Fruit fly (Drosophila melanogaster) whole organism, embryonic: ENCODE data around the gene swa.

Experiments used
- Abd-B ChIP-seq: fragments of 200-800 bp; sonication (Bioruptor generic); optimal IDR thresholded peaks from 2 replicates; lab custom pipeline; 2018; ENCODE audit warnings: missing biosample characterization, mild to moderate bottlenecking, missing genetic modification characterization, moderate library complexity
- B-H2 ChIP-seq: fragments of 200-800 bp; sonication (Bioruptor generic); optimal IDR thresholded peaks from 2 replicates; lab custom pipeline; 2018; ENCODE audit warnings: missing biosample characterization, mild to moderate bottlenecking, missing genetic modification characterization
- CG11456 ChIP-seq: fragments of 200-800 bp; sonication (Bioruptor generic); IDR thresholded peaks from 3 replicates; pipeline ENCODE4 v1.3.6; 2022; ENCODE audit warnings: missing biosample characterization, missing genetic modification characterization
- CG11504 ChIP-seq: fragments of 200-800 bp; sonication (Bioruptor generic); optimal IDR thresholded peaks from 3 replicates; lab custom pipeline; 2019; ENCODE audit warnings: missing biosample characterization, mild to moderate bottlenecking, missing genetic modification characterization, moderate library complexity
- CG11560 ChIP-seq: fragments of 200-800 bp; sonication (Bioruptor generic); IDR thresholded peaks from 3 replicates; pipeline ENCODE4 v1.3.6; 2022; ENCODE audit warnings: missing biosample characterization, missing genetic modification characterization
- CG12659 ChIP-seq: fragments of 200-800 bp; sonication (Bioruptor generic); optimal IDR thresholded peaks from 3 replicates; lab custom pipeline; 2017; ENCODE audit warnings: mild to moderate bottlenecking, missing biosample characterization, missing genetic modification reagents, missing genetic modification characterization
- CG13296 ChIP-seq: fragments of 200-800 bp; sonication (Bioruptor generic); optimal IDR thresholded peaks from 3 replicates; lab custom pipeline; 2018; ENCODE audit warnings: missing biosample characterization, mild to moderate bottlenecking, missing genetic modification characterization
- CG15514 ChIP-seq: fragments of 200-800 bp; sonication (Bioruptor generic); optimal IDR thresholded peaks from 3 replicates; lab custom pipeline; 2017; ENCODE audit warnings: missing biosample characterization, missing genetic modification characterization, mild to moderate bottlenecking, moderate library complexity, missing genetic modification reagents
- CG1602 ChIP-seq: fragments of 200-800 bp; sonication (Bioruptor generic); optimal IDR thresholded peaks from 3 replicates; lab custom pipeline; 2016; ENCODE audit warnings: missing biosample characterization, missing genetic modification characterization
- CG16813 ChIP-seq: fragments of 200-800 bp; sonication (Bioruptor generic); IDR thresholded peaks from 3 replicates; pipeline ENCODE4 v1.3.6; 2022; ENCODE audit warnings: missing biosample characterization, missing genetic modification characterization; ENCODE audit not compliant: partially characterized antibody
- CG17802 ChIP-seq: fragments of 200-800 bp; sonication (Bioruptor generic); optimal IDR thresholded peaks from 2 replicates; lab custom pipeline; 2018; ENCODE audit warnings: missing biosample characterization, mild to moderate bottlenecking, missing genetic modification characterization, moderate library complexity
- CG18599 ChIP-seq: fragments of 200-800 bp; sonication (Bioruptor generic); optimal IDR thresholded peaks from 3 replicates; lab custom pipeline; 2017; ENCODE audit warnings: missing biosample characterization, missing genetic modification characterization, mild to moderate bottlenecking, moderate library complexity, missing genetic modification reagents
- CG2712 ChIP-seq: fragments of 200-800 bp; optimal IDR thresholded peaks from 3 replicates; lab custom pipeline; 2019; ENCODE audit warnings: missing biosample characterization, mild to moderate bottlenecking, missing genetic modification characterization, moderate library complexity
- CG31441 ChIP-seq: fragments of 200-800 bp; sonication (Bioruptor generic); IDR thresholded peaks from 2 replicates; pipeline ENCODE4 v1.3.6; 2022; ENCODE audit warnings: missing biosample characterization, missing genetic modification characterization
- CG33213 ChIP-seq: fragments of 200-800 bp; sonication (Bioruptor generic); optimal IDR thresholded peaks from 3 replicates; lab custom pipeline; 2016; ENCODE audit warnings: missing biosample characterization, missing genetic modification characterization
- CG3726 ChIP-seq: fragments of 200-800 bp; sonication (Bioruptor generic); IDR thresholded peaks from 3 replicates; pipeline ENCODE4, ENCODE4 v1.3.6; 2022; ENCODE audit warnings: missing biosample characterization, missing genetic modification characterization
- CG3995 ChIP-seq: fragments of 200-800 bp; sonication (Bioruptor generic); optimal IDR thresholded peaks from 3 replicates; lab custom pipeline; 2016; ENCODE audit warnings: missing biosample characterization, missing genetic modification characterization
- CG4617 ChIP-seq: fragments of 200-800 bp; sonication (Bioruptor generic); optimal IDR thresholded peaks from 3 replicates; lab custom pipeline; 2016; ENCODE audit warnings: missing biosample characterization, missing genetic modification characterization, borderline replicate concordance
- CG4730 ChIP-seq: fragments of 200-800 bp; sonication (Bioruptor generic); IDR thresholded peaks from 2 replicates; pipeline ENCODE4 v1.3.6; 2022; ENCODE audit warnings: missing biosample characterization, missing genetic modification characterization
- CG8924 ChIP-seq: fragments of 200-800 bp; optimal IDR thresholded peaks from 3 replicates; lab custom pipeline; 2019; ENCODE audit warnings: missing biosample characterization, mild to moderate bottlenecking, missing genetic modification characterization, moderate library complexity
- Camta ChIP-seq: fragments of 200-800 bp; sonication (Bioruptor generic); optimal IDR thresholded peaks from 2 replicates; lab custom pipeline; 2016; ENCODE audit warnings: missing biosample characterization, missing genetic modification characterization
- CkIIα-i1 ChIP-seq: fragments of 200-800 bp; sonication (Bioruptor generic); IDR thresholded peaks from 2 replicates; pipeline ENCODE4 v1.3.6; 2022; ENCODE audit warnings: missing biosample characterization, missing genetic modification characterization
- Dp ChIP-seq: fragments of 200-800 bp; sonication (Bioruptor generic); optimal IDR thresholded peaks from 2 replicates; lab custom pipeline; 2018; ENCODE audit warnings: missing biosample characterization, mild to moderate bottlenecking, missing genetic modification characterization, moderate library complexity
- HLH4C ChIP-seq: fragments of 200-800 bp; sonication (Bioruptor generic); IDR thresholded peaks from 3 replicates; pipeline ENCODE4 v1.3.6; 2022; ENCODE audit warnings: missing biosample characterization, missing genetic modification characterization; ENCODE audit not compliant: partially characterized antibody
- Hmr ChIP-seq: fragments of 200-800 bp; sonication (Bioruptor generic); optimal IDR thresholded peaks from 3 replicates; lab custom pipeline; 2017; ENCODE audit warnings: mild to moderate bottlenecking, missing biosample characterization, missing genetic modification reagents, missing genetic modification characterization
- Lhr ChIP-seq: fragments of 200-800 bp; sonication (Bioruptor generic); optimal IDR thresholded peaks from 3 replicates; lab custom pipeline; 2017; ENCODE audit warnings: mild to moderate bottlenecking, missing biosample characterization, missing genetic modification reagents, missing genetic modification characterization
- MTF-1 ChIP-seq: fragments of 200-800 bp; sonication (Bioruptor generic); optimal IDR thresholded peaks from 2 replicates; lab custom pipeline; 2018; ENCODE audit warnings: missing biosample characterization, mild to moderate bottlenecking, missing genetic modification characterization, borderline replicate concordance
- Med ChIP-seq: fragments of 200-800 bp; sonication (Bioruptor generic); peaks from one replicate; lab custom pipeline; 2016; ENCODE audit warnings: missing biosample characterization, missing genetic modification characterization, mild to moderate bottlenecking, inconsistent platforms, moderate library complexity
- Mrtf ChIP-seq: fragments of 200-800 bp; sonication (Bioruptor generic); IDR thresholded peaks from 3 replicates; pipeline ENCODE4 v1.3.6; 2022; ENCODE audit warnings: missing biosample characterization, missing genetic modification characterization
- Myb ChIP-seq: fragments of 200-800 bp; sonication (Bioruptor generic); optimal IDR thresholded peaks from 2 replicates; lab custom pipeline; 2016; ENCODE audit warnings: missing biosample characterization, missing genetic modification characterization
- Opbp ChIP-seq: fragments of 200-800 bp; sonication (Bioruptor generic); IDR thresholded peaks from 3 replicates; pipeline ENCODE4 v1.3.6; 2022; ENCODE audit warnings: missing biosample characterization, missing genetic modification characterization; ENCODE audit not compliant: partially characterized antibody
- Sin3A ChIP-seq: fragments of >200 bp; optimal IDR thresholded peaks from 2 replicates; lab custom pipeline; 2018
- ap ChIP-seq: fragments of 200-800 bp; sonication (Bioruptor generic); IDR thresholded peaks from 2 replicates; pipeline ENCODE4 v1.3.6; 2022; ENCODE audit warnings: missing biosample characterization, missing genetic modification characterization
- bbx ChIP-seq: fragments of 200-800 bp; sonication (Bioruptor generic); IDR thresholded peaks from 2 replicates; pipeline ENCODE4 v1.3.6; 2022; ENCODE audit warnings: missing biosample characterization, missing genetic modification characterization; ENCODE audit not compliant: partially characterized antibody
- bsh ChIP-seq, 2 experiments: fragments of 200-800 bp; sonication (Bioruptor generic); optimal IDR thresholded peaks; 2 replicates each; lab custom pipeline; 2017 to 2018; ENCODE audit warnings: mild to moderate bottlenecking in 2 of 2, missing biosample characterization in 2 of 2, missing genetic modification characterization in 2 of 2, moderate library complexity in 1 of 2
- cad ChIP-seq: fragments of >200 bp; optimal IDR thresholded peaks from 2 replicates; lab custom pipeline; 2017; ENCODE audit warnings: missing biosample characterization, missing genetic modification characterization
- crol ChIP-seq: fragments of 200-800 bp; sonication (Bioruptor generic); IDR thresholded peaks from 2 replicates; pipeline ENCODE4 v1.3.6; 2022; ENCODE audit warnings: missing biosample characterization, missing genetic modification characterization
- crp ChIP-seq, 2 experiments: fragments of 200-800 bp; sonication (Bioruptor generic); optimal IDR thresholded peaks; 2 replicates in 1 of 2; 3 replicates in 1 of 2; lab custom pipeline; 2017; ENCODE audit warnings: missing biosample characterization in 2 of 2, missing genetic modification characterization in 2 of 2, mild to moderate bottlenecking in 1 of 2, moderate library complexity in 1 of 2
- emc ChIP-seq: fragments of 200-800 bp; sonication (Bioruptor generic); optimal IDR thresholded peaks from 2 replicates; lab custom pipeline; 2016; ENCODE audit warnings: missing biosample characterization, missing genetic modification characterization
- exex ChIP-seq: fragments of 200-800 bp; sonication (Bioruptor generic); optimal IDR thresholded peaks from 4 replicates; lab custom pipeline; 2018; ENCODE audit warnings: missing biosample characterization, mild to moderate bottlenecking, missing genetic modification characterization, moderate library complexity
- mld ChIP-seq: fragments of 200-800 bp; sonication (Bioruptor generic); IDR thresholded peaks from 3 replicates; pipeline ENCODE4 v1.3.6; 2022; ENCODE audit warnings: missing biosample characterization, missing genetic modification characterization; ENCODE audit not compliant: partially characterized antibody
- pan ChIP-seq, 4 experiments: fragments of >200 bp in 3 of 4; fragments of 200-800 bp in 1 of 4; sonication (Bioruptor generic) in 1 of 4; optimal IDR thresholded peaks in 3 of 4; IDR thresholded peaks in 1 of 4; 2 replicates each; pipeline versions ENCODE4 v1.3.6 to Lab custom; 2017 to 2022; ENCODE audit warnings: missing biosample characterization in 2 of 4, missing genetic modification characterization in 2 of 4, mixed read lengths in 1 of 4
- phol ChIP-seq: fragments of 200-800 bp; sonication (Bioruptor generic); optimal IDR thresholded peaks from 3 replicates; lab custom pipeline; 2018; ENCODE audit warnings: missing biosample characterization, mild to moderate bottlenecking, missing genetic modification characterization, moderate library complexity
- sd ChIP-seq: fragments of 200-800 bp; sonication (Bioruptor generic); optimal IDR thresholded peaks from 3 replicates; lab custom pipeline; 2018; ENCODE audit warnings: missing biosample characterization, mild to moderate bottlenecking, missing genetic modification characterization, moderate library complexity
- slou ChIP-seq: fragments of 200-800 bp; sonication (Bioruptor generic); optimal IDR thresholded peaks from 3 replicates; lab custom pipeline; 2016; ENCODE audit warnings: missing biosample characterization, missing genetic modification characterization
- stwl ChIP-seq: fragments of 200-800 bp; sonication (Bioruptor generic); optimal IDR thresholded peaks from 3 replicates; lab custom pipeline; 2018; ENCODE audit warnings: missing biosample characterization, mild to moderate bottlenecking, missing genetic modification characterization, moderate library complexity
- unpg ChIP-seq: fragments of 200-800 bp; sonication (Bioruptor generic); optimal IDR thresholded peaks from 3 replicates; lab custom pipeline; 2018; ENCODE audit warnings: missing biosample characterization, mild to moderate bottlenecking, missing genetic modification characterization, moderate library complexity

Gene swa

DNA sequence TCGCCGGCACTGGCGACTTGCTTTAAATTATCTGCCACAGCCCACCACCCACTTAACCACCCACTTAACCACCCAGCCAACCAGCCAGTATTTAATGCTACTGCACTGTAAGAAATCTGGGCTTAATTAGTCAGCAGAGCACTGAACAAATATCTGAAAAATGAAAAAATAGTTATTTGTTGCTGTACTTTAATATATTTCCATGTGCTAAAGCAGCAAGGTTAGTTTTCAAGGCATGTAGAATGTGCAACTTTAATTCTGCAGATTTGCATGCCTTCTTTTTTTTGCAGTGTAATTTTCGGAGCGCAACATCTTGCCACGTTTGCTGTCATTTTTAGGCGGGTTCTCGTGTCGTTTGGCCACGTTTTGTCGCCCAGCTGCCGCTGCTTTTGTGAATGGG, 10.1 kb upstream of the swa start (continued):
- TF ChIP-seq pan (optimal IDR thresholded peaks at IDR 0.05; lab: Kevin White, UChicago) (no peak), pan (GFP tag; optimal IDR thresholded peaks at IDR 0.05 in 1 of 2, IDR thresholded peaks at IDR 0.05 in 1 of 2) (no peak), CG4730 (0 out of 2 replicates have a peak, but pooled peaks have one; percentile 29), bsh (GFP tag; optimal IDR thresholded peaks at IDR 0.05; lab: Kevin White, UChicago) (peak in 1 of 2 experiments; percentile 40), MTF-1 (GFP tag; lab: Kevin White, UChicago) (no peak), cad (GFP tag; lab: Kevin White, UChicago) (no peak), unpg (peak; percentile 52), CG3726 (GFP tag; lab: Robert Waterston, UW) (no peak)
- TF ChIP-seq, all 482 proteins: peak for 173

DNA sequence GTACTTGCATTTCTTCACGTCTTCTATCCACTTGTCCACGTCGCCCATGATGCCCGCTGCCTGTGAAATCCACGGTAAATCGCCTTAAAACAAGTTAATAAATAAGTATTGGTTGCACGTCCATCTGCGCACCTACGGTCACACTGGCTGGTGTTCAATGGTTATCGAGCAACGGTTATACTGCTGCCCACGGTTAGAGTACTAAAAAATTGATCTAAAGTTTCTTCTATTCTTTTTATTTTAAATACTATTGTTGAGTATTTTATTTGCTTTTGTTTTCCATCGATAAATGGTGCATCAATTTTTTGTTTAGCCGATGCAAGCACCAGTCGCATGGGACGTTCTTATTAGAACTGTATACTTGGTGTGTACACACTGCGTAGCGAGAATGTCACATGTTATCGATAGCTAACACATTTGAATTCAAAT, 7.3 kb upstream of the swa start, which contains the start of gene PpV:
PpV (minus strand) TSS at position 147 of the 429 bp plus-strand sequence.
- TF ChIP-seq CG33213 (GFP tag; lab: Kevin White, UChicago), result peak; percentile 39
- peak; percentile 31; the same call in 1 of the 2 replicates for TF ChIP-seq CG31441 (GFP tag; lab: Robert Waterston, UW)
- peak; percentile 81 for TF ChIP-seq CG4617 (GFP tag; lab: Kevin White, UChicago)
- TF ChIP-seq Mrtf, result no peak
- TF ChIP-seq slou (GFP tag; lab: Kevin White, UChicago), result peak; percentile 6
- no peak for TF ChIP-seq CG11456 (GFP tag; lab: Robert Waterston, UW)
- TF ChIP-seq crol (GFP tag; lab: Robert Waterston, UW), result no peak
- no peak for TF ChIP-seq CG17802 (tag; lab: Kevin White, UChicago)
- peak; percentile 86 for TF ChIP-seq exex (tag; lab: Kevin White, UChicago)
- peak; percentile 7; the same call in 1 of the 2 replicates for TF ChIP-seq bbx (GFP tag; lab: Robert Waterston, UW)
- no peak for TF ChIP-seq ap
- no peak for TF ChIP-seq CG13296
- TF ChIP-seq CG2712 (tag; lab: Kevin White, UChicago), result peak; percentile 26
- TF ChIP-seq Myb, result peak; percentile 84
- peak; percentile 72 for TF ChIP-seq Opbp
- peak; percentile 51 for TF ChIP-seq CG16813 (GFP tag; lab: Robert Waterston, UW)
- peak; percentile 54 for TF ChIP-seq CG15514 (GFP tag; lab: Kevin White, UChicago)
- peak; percentile 73 for TF ChIP-seq sd
- TF ChIP-seq Dp (GFP tag; lab: Kevin White, UChicago), result peak; percentile 97
- peak; percentile 24 for TF ChIP-seq Med
- no peak for TF ChIP-seq Camta (GFP tag; lab: Kevin White, UChicago)
- TF ChIP-seq stwl (tag; lab: Kevin White, UChicago), result peak; percentile 90
- no peak for TF ChIP-seq emc
- no peak for TF ChIP-seq mld (GFP tag; lab: Robert Waterston, UW)
- TF ChIP-seq B-H2 (GFP tag; lab: Kevin White, UChicago), result peak; percentile 18
- peak; percentile 32 for TF ChIP-seq CG11504
- TF ChIP-seq Abd-B (GFP tag; lab: Kevin White, UChicago), result peak; percentile 81
- TF ChIP-seq CG8924, result peak; percentile 59
- peak; percentile 70 for TF ChIP-seq Sin3A (lab: Kevin White, UChicago)
- TF ChIP-seq CG1602 (GFP tag; lab: Kevin White, UChicago), result no peak
- peak; percentile 11 for TF ChIP-seq CG3995 (GFP tag; lab: Kevin White, UChicago)
- TF ChIP-seq CG11560 (tag; lab: Robert Waterston, UW), result peak; percentile 39; the same call in 1 of the 3 replicates
- peak; percentile 64 for TF ChIP-seq phol
- peak; percentile 62 for TF ChIP-seq Hmr (GFP tag; lab: Kevin White, UChicago)
- peak in 1 of 2 experiments; percentile 19 for TF ChIP-seq crp (GFP tag; optimal IDR thresholded peaks at IDR 0.05; lab: Kevin White, UChicago)
- peak; percentile 88 for TF ChIP-seq Lhr (GFP tag; lab: Kevin White, UChicago)
- TF ChIP-seq CG18599 (GFP tag; lab: Kevin White, UChicago), result peak; percentile 37
- TF ChIP-seq HLH4C, result 0 out of 3 replicates have a peak, but pooled peaks have one; percentile 31
- TF ChIP-seq CG12659 (GFP tag; lab: Kevin White, UChicago), result peak; percentile 66
- TF ChIP-seq CkIIα-i1 (GFP tag; lab: Robert Waterston, UW), result no peak
